Fruit fly (Drosophila melanogaster) ovary, adult (tissue): ENCODE data around the gene CG32681.

Experiments
- CG17801 ChIP-seq: fragments of 200-800 bp; optimal IDR thresholded peaks from 2 replicates; lab custom pipeline; 2019; ENCODE audit warnings: missing biosample characterization, mild to moderate bottlenecking, missing genetic modification characterization, moderate library complexity; ENCODE audit not compliant: partially characterized antibody

The CG32681 gene

DNA sequence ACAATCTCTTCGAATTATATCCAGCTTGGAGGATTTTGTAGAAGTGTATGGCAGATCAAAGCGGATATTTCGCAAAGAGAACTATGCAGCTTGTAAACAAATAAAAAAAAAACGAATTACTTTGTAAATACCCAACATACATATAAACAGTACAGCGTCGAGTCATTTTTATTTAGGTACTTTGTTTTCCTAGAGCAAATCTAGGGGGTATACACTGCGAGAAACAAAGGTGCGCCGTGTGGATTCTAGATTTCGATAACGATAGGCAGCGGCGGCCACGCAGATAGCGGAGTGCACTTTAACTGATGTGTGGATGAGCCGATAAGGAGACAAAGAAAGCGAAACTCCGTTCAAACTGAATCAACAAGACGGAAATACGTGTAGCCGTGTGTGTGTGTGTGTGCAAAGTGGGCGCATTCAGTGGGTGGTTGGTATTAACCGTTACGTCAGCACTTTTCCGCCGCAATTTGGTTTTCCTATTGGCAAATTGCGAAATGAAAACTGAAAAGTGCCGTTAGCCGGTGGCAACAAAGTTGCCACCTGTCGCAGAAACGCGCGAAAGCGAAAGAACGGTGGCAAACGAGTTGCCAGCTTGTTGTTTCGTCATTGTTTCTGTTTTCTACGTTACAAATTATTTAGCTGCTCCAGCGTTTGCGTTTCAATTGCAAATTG, 16.5 kb downstream of the CG32681 start:
- TF ChIP-seq CG17801: no peak

- TF ChIP-seq CG17801: peak; percentile 61
Observed at dm6 chrX:10362557-10363366, 18.4 kb downstream of the CG32681 start.

- TF ChIP-seq CG17801: no peak
Observed at dm6 chrX:10362127-10362526, 19.0 kb downstream of the CG32681 start.

DNA sequence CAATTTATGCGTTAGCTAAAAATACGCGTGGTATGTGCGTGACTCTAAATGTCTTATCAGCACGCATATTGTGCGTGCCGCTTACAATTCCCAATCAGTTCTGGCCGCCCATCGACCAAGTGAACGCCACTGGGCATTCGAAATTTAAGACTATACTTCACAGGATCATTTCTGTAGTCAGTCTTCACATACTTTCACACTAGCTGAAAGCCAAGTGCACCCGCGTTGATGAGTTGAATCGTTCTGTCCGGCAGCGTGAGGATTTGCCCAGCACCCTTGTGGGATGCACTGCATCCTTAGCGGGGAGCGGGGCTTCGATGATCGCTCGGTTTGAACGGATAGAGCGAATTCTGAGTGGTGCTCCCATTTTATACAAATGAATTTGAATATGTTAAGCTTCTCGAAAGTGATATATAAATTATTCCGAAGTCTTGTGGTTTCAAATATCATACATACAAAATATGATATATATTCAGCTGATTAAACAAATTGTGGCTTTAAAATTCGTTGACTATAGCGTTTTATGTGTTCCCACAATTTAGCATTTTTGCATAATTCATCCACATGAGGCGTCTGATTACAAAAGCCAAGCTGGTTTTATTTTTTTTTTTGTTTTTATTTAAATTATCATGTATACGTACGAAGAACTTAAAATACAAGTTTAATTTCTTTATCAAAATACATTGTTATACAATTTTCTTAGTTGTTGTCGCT, 33.0 kb downstream of the CG32681 start:
- peak; percentile 16 for TF ChIP-seq CG17801

dm6 chrX:10340492-10340891, 40.7 kb downstream of the CG32681 start:
- TF ChIP-seq CG17801: no peak

dm6 chrX:10333352-10333751, 47.8 kb downstream of the CG32681 start, which contains the start of gene CG43740:
Gene CG43740 (plus strand): TSS chrX:10333652.
- TF ChIP-seq CG17801: no peak

- TF ChIP-seq CG17801: no peak
Observed at dm6 chrX:10331718-10332117, 49.4 kb downstream of the CG32681 start, which contains the start of gene CG15306. Gene CG15306 (minus strand): TSS chrX:10331818.

- peak; percentile 81 for TF ChIP-seq CG17801
Observed at dm6 chrX:10329659-10330289, 51.4 kb downstream of the CG32681 start, which contains the start of gene Gip. Gene Gip (minus strand): TSS chrX:10329872.
